Worm (Caenorhabditis elegans) whole organism, L2 larva: Measurements from ENCODE around the gene F56B3.2.
A peak's percentile ranks its signal among the peaks of the same experiment; 100 is the strongest.

ENCODE experiments used
- C34F6.9 ChIP-seq: fragments of 150-350 bp; optimal IDR thresholded peaks from 2 replicates; lab custom pipeline; 2014; ENCODE audit warnings: missing biosample characterization, missing genetic modification characterization
- R02D3.7 ChIP-seq: fragments of 150-350 bp; optimal IDR thresholded peaks from 2 replicates; lab custom pipeline; 2014; ENCODE audit warnings: missing biosample characterization, missing genetic modification characterization
- Y55F3AM.14 ChIP-seq: fragments of 200-800 bp; sonication (Bioruptor generic); optimal IDR thresholded peaks from 2 replicates; lab custom pipeline; 2018; ENCODE audit warnings: mild to moderate bottlenecking, missing genetic modification characterization, missing compliant biosample characterization
- ZK546.5 ChIP-seq: sonication (generic microtip); optimal IDR thresholded peaks from 2 replicates; lab custom pipeline; 2017; ENCODE audit warnings: missing biosample characterization, missing genetic modification characterization
- alr-1 ChIP-seq: fragments of 150-350 bp; optimal IDR thresholded peaks from 2 replicates; lab custom pipeline; 2014; ENCODE audit warnings: missing biosample characterization, missing genetic modification characterization
- aly-2 ChIP-seq: fragments of 150-350 bp; optimal IDR thresholded peaks from 2 replicates; lab custom pipeline; 2014; ENCODE audit warnings: missing biosample characterization, missing genetic modification characterization
- ama-1 ChIP-seq: fragments of 150-350 bp; optimal IDR thresholded peaks from 2 replicates; lab custom pipeline; 2018; ENCODE audit warnings: inconsistent platforms
- blmp-1 ChIP-seq: sonication (generic microtip); optimal IDR thresholded peaks from 2 replicates; lab custom pipeline; 2017; ENCODE audit warnings: missing genetic modification characterization, mild to moderate bottlenecking, missing compliant biosample characterization, antibody characterized with exemption, moderate library complexity; ENCODE audit not compliant: insufficient read depth
- ceh-16 ChIP-seq: fragments of 150-350 bp; optimal IDR thresholded peaks from 2 replicates; lab custom pipeline; 2014; ENCODE audit warnings: missing biosample characterization, missing genetic modification characterization
- ceh-82 ChIP-seq: fragments of 150-350 bp; optimal IDR thresholded peaks from 2 replicates; lab custom pipeline; 2014; ENCODE audit warnings: missing biosample characterization, missing genetic modification characterization
- crh-2 ChIP-seq: sonication (generic microtip); optimal IDR thresholded peaks from 2 replicates; lab custom pipeline; 2017; ENCODE audit warnings: missing biosample characterization, missing genetic modification characterization
- egl-27 ChIP-seq: sonication (generic microtip); optimal IDR thresholded peaks from 3 replicates; lab custom pipeline; 2017; ENCODE audit warnings: missing biosample characterization, missing genetic modification reagents, missing genetic modification characterization
- elt-1 ChIP-seq: fragments of 150-350 bp; optimal IDR thresholded peaks from 2 replicates; lab custom pipeline; 2014; ENCODE audit warnings: missing biosample characterization, missing genetic modification characterization
- elt-3 ChIP-seq: sonication (generic microtip); optimal IDR thresholded peaks from 2 replicates; lab custom pipeline; 2017; ENCODE audit warnings: missing biosample characterization, missing genetic modification characterization
- gmeb-1 ChIP-seq: fragments of 150-350 bp; optimal IDR thresholded peaks from 2 replicates; lab custom pipeline; 2014; ENCODE audit warnings: missing biosample characterization, missing genetic modification characterization
- lin-11 ChIP-seq: fragments of 150-350 bp; sonication (generic microtip); optimal IDR thresholded peaks from 2 replicates; lab custom pipeline; 2014; ENCODE audit warnings: missing biosample characterization, missing genetic modification characterization, inconsistent platforms, mixed read lengths
- mdl-1 ChIP-seq, 2 experiments: fragments of 150-350 bp in 1 of 2; sonication (generic microtip) in 1 of 2; optimal IDR thresholded peaks; 2 replicates each; lab custom pipeline; 2017; ENCODE audit warnings: missing biosample characterization in 2 of 2, missing genetic modification characterization in 2 of 2
- nhr-10 ChIP-seq: sonication (generic microtip); optimal IDR thresholded peaks from 2 replicates; lab custom pipeline; 2017; ENCODE audit warnings: missing biosample characterization, missing genetic modification characterization
- nhr-21 ChIP-seq: fragments of 150-350 bp; optimal IDR thresholded peaks from 2 replicates; lab custom pipeline; 2014; ENCODE audit warnings: missing biosample characterization, missing genetic modification characterization
- nhr-237 ChIP-seq: fragments of 150-350 bp; optimal IDR thresholded peaks from 2 replicates; lab custom pipeline; 2014; ENCODE audit warnings: missing biosample characterization, missing genetic modification characterization
- nhr-25 ChIP-seq: fragments of 150-350 bp; sonication (generic microtip); optimal IDR thresholded peaks from 3 replicates; lab custom pipeline; 2014; ENCODE audit warnings: missing biosample characterization, missing genetic modification characterization
- nhr-6 ChIP-seq: fragments of 150-350 bp; optimal IDR thresholded peaks from 2 replicates; lab custom pipeline; 2014; ENCODE audit warnings: missing biosample characterization, missing genetic modification characterization
- nhr-77 ChIP-seq: fragments of 150-350 bp; optimal IDR thresholded peaks from 2 replicates; lab custom pipeline; 2014; ENCODE audit warnings: missing biosample characterization, missing genetic modification characterization
- peb-1 ChIP-seq: fragments of 150-350 bp; optimal IDR thresholded peaks from 2 replicates; lab custom pipeline; 2014; ENCODE audit warnings: missing biosample characterization, missing genetic modification characterization
- sem-4 ChIP-seq: fragments of 150-350 bp; optimal IDR thresholded peaks from 2 replicates; lab custom pipeline; 2014; ENCODE audit warnings: missing biosample characterization, missing genetic modification reagents, missing genetic modification characterization
- skn-1 ChIP-seq: sonication (generic microtip); optimal IDR thresholded peaks from 2 replicates; lab custom pipeline; 2017; ENCODE audit warnings: missing biosample characterization, missing genetic modification characterization
- sma-3 ChIP-seq: sonication (generic microtip); optimal IDR thresholded peaks from 2 replicates; lab custom pipeline; 2016; ENCODE audit warnings: missing genetic modification reagents, missing genetic modification characterization, missing compliant biosample characterization
- sma-9 ChIP-seq, 2 experiments: fragments of 150-350 bp in 1 of 2; sonication (generic microtip) in 1 of 2; optimal IDR thresholded peaks; 2 replicates each; lab custom pipeline; 2014 to 2016; ENCODE audit warnings: missing genetic modification characterization in 2 of 2, mild to moderate bottlenecking in 1 of 2, missing biosample characterization in 1 of 2, missing compliant biosample characterization in 1 of 2, missing genetic modification reagents in 1 of 2, moderate library complexity in 1 of 2
- snpc-4 ChIP-seq: fragments of 150-350 bp; optimal IDR thresholded peaks from 2 replicates; lab custom pipeline; 2014; ENCODE audit warnings: missing biosample characterization, missing genetic modification characterization
- unc-39 ChIP-seq: fragments of 150-350 bp; optimal IDR thresholded peaks from 2 replicates; lab custom pipeline; 2014; ENCODE audit warnings: missing biosample characterization, missing genetic modification characterization
- unc-55 ChIP-seq: fragments of 150-350 bp; sonication (generic microtip); optimal IDR thresholded peaks from 3 replicates; lab custom pipeline; 2014; ENCODE audit warnings: missing biosample characterization, missing genetic modification reagents, missing genetic modification characterization
- unc-62 ChIP-seq: fragments of 150-350 bp; optimal IDR thresholded peaks from 2 replicates; lab custom pipeline; 2014; ENCODE audit warnings: missing biosample characterization, missing genetic modification reagents, missing genetic modification characterization
- zag-1 ChIP-seq: fragments of 150-350 bp; optimal IDR thresholded peaks from 2 replicates; lab custom pipeline; 2014; ENCODE audit warnings: missing biosample characterization, missing genetic modification characterization
- ztf-1 ChIP-seq: fragments of 200-800 bp; sonication (Bioruptor generic); conservative IDR thresholded peaks from 2 replicates; pipeline ENCODE4 v1.3.6; 2022; ENCODE audit warnings: missing genetic modification characterization, missing compliant biosample characterization
- ztf-11 ChIP-seq: sonication (generic microtip); optimal IDR thresholded peaks from 2 replicates; lab custom pipeline; 2017; ENCODE audit warnings: missing biosample characterization, missing genetic modification characterization
- ztf-4 ChIP-seq: fragments of 150-350 bp; optimal IDR thresholded peaks from 2 replicates; lab custom pipeline; 2014; ENCODE audit warnings: missing biosample characterization, missing genetic modification characterization

Gene F56B3.2

DNA sequence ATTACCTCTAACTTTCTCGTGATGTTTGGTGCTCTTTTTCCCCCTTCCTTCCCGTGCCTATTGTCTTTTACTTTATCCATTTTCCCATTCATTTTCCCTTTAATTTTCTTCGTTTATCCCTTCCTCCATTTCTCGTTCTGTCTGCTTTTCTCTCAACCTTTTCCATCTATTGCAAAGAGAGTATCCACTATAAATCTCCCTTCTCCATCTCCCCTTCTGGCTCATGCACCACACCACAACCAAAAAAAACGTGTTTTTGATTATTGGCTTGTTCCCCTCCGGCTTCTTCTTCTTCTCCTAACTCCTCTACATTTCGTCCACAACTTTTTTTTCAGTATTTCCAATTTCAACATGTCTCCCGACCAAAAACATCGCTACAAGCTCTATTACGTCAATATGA lies 8.1 kb downstream of the F56B3.2 start, which contains the start of gene gst-40:
TSS of gene gst-40 (plus strand) at position 236 of the 400 bp plus-strand sequence.
- TF ChIP-seq unc-55 (GFP tag; lab: Kevin White, UChicago), result peak; percentile 23
- no peak for TF ChIP-seq elt-3 (tag; lab: Kevin White, UChicago)
- TF ChIP-seq nhr-21 (tag; lab: Kevin White, UChicago), result no peak

DNA sequence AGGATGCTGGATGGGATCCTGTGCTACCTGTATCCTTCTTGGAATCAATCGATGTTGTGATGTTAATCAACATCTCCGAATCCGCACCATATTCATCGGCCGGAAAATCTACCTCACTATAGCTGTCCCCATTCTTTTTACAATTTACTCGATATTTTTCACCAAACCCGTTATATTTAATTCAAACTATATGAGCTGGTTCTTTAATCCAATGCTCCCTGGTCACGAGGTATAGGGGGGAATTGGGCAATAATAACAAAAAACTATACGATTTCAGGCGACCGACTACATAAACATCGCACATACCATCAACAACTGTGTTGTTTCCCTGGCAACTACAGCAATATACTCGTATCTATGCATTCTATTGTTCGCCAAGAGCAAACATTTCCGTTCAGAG lies 10.8 kb downstream of the F56B3.2 start:
- TF ChIP-seq alr-1 (tag; lab: Kevin White, UChicago) (no peak), ztf-11 (tag; lab: Kevin White, UChicago) (no peak), ZK546.5 (no peak), R02D3.7 (tag; lab: Kevin White, UChicago) (no peak), unc-62 (GFP tag; lab: Kevin White, UChicago) (no peak), snpc-4 (no peak), nhr-10 (tag; lab: Kevin White, UChicago) (no peak), aly-2 (tag; lab: Kevin White, UChicago) (no peak), sem-4 (tag; lab: Kevin White, UChicago) (no peak)

- TF ChIP-seq nhr-6 (tag; lab: Kevin White, UChicago) (no peak), sem-4 (tag; lab: Kevin White, UChicago) (no peak), sma-9 (GFP tag; optimal IDR thresholded peaks at IDR 0.05; lab: Kevin White, UChicago) (no peak), sma-9 (tag; optimal IDR thresholded peaks at IDR 0.05; lab: Kevin White, UChicago) (no peak), elt-3 (tag; lab: Kevin White, UChicago) (no peak), C34F6.9 (no peak), sma-3 (GFP tag; lab: Kevin White, UChicago) (no peak), ceh-82 (tag; lab: Kevin White, UChicago) (no peak), ztf-1 (GFP tag; lab: Robert Waterston, UW) (no peak), nhr-237 (tag; lab: Kevin White, UChicago) (no peak), egl-27 (tag; lab: Kevin White, UChicago) (no peak), elt-1 (tag; lab: Kevin White, UChicago) (no peak), ztf-4 (tag; lab: Kevin White, UChicago) (no peak), nhr-77 (tag; lab: Kevin White, UChicago) (no peak), Y55F3AM.14 (no peak), zag-1 (tag; lab: Kevin White, UChicago) (no peak), ZK546.5 (no peak), skn-1 (tag; lab: Kevin White, UChicago) (no peak), unc-39 (tag; lab: Kevin White, UChicago) (no peak)
Measured at ce11 chrIV:756956-757355, 11.4 kb downstream of the F56B3.2 start.

DNA sequence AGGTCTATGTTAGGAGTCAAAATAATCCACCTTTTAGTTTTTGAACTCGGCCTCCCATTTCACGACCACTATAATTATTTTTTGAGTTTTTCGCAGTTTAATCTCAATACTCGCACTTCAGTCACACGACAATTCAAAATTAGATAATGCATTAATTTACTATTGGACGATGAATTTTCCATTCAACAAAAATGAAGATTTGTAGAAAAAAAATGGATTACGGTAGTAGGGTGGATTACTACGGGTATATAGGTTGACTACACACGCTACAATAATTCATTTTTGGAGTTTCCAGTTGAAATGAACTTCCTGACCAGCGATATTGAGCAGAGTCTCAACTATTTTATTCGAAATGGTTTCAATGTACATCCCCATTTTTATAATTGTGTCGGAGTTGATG lies 12.0 kb downstream of the F56B3.2 start, which contains the start of gene srt-23:
TSS of gene srt-23 (plus strand) at position 301 of the 400 bp plus-strand sequence.
- TF ChIP-seq ceh-16 (tag; lab: Kevin White, UChicago) (no peak), ama-1 (no peak), blmp-1 (no peak), ztf-1 (GFP tag; lab: Robert Waterston, UW) (no peak), unc-62 (GFP tag; lab: Kevin White, UChicago) (no peak), lin-11 (tag; lab: Kevin White, UChicago) (no peak), unc-39 (tag; lab: Kevin White, UChicago) (no peak), nhr-10 (tag; lab: Kevin White, UChicago) (no peak), nhr-237 (tag; lab: Kevin White, UChicago) (no peak), ztf-11 (tag; lab: Kevin White, UChicago) (no peak), elt-1 (tag; lab: Kevin White, UChicago) (no peak), nhr-25 (no peak), skn-1 (tag; lab: Kevin White, UChicago) (no peak), unc-55 (GFP tag; lab: Kevin White, UChicago) (no peak), crh-2 (tag; lab: Kevin White, UChicago) (no peak), R02D3.7 (tag; lab: Kevin White, UChicago) (no peak), Y55F3AM.14 (no peak), nhr-6 (tag; lab: Kevin White, UChicago) (no peak)
- TF ChIP-seq, all 48 proteins: peak for 0

DNA sequence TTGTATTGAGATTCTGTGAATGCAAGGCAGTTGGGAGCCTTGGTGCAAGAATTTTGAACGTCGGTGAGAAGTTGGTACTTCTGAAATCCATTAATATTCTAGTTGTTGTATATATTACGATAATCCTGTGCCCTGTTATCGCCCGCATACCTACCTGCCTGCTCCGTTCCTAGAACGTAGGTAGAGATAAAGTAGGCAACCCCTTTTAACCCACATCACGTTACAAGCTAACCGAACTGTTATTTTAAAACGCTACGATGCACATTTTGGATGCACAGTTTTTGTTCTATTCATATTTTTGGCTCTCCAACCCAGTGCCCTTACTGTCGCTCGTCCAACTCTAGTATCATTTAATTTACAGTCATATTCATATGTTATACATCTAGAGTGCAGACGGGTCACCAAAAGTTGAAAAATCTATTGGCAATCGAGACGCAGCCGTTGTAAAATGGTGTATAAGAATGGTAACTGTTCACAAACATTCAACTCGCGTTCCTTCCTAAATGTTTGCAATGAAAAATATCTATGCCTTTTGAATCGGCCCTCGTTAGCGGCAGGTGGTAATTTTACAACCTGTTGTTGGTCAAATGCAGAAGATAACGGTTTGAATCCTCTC lies 13.9 kb downstream of the F56B3.2 start:
- TF ChIP-seq snpc-4, result no peak
- TF ChIP-seq aly-2 (tag; lab: Kevin White, UChicago), result no peak
- no peak for TF ChIP-seq mdl-1 (tag; optimal IDR thresholded peaks at IDR 0.05; lab: Kevin White, UChicago)
- TF ChIP-seq crh-2 (tag; lab: Kevin White, UChicago), result no peak
- no peak for TF ChIP-seq peb-1 (tag; lab: Kevin White, UChicago)
- TF ChIP-seq gmeb-1 (tag; lab: Kevin White, UChicago), result no peak
